Worm (Caenorhabditis elegans) whole organism, young adult: ENCODE results near the gene pho-11.
A peak's percentile ranks its signal among the peaks of the same experiment; 100 is the strongest.

Experiments used
- B0019.2 ChIP-seq: fragments of 200-800 bp; sonication (Bioruptor generic); conservative IDR thresholded peaks from 2 replicates; pipeline ENCODE4 v1.3.6; 2022; ENCODE audit warnings: missing genetic modification reagents, missing genetic modification characterization, missing compliant biosample characterization
- B0336.3 ChIP-seq: fragments of 200-800 bp; sonication (Bioruptor generic); IDR thresholded peaks from 2 replicates; pipeline ENCODE4 v1.3.6; 2022; ENCODE audit warnings: missing genetic modification characterization, missing compliant biosample characterization
- F10E7.11 ChIP-seq: sonication (generic microtip); optimal IDR thresholded peaks from 2 replicates; lab custom pipeline; 2017; ENCODE audit warnings: mild to moderate bottlenecking, missing genetic modification characterization, moderate library complexity, missing compliant biosample characterization
- K11D2.4 ChIP-seq: fragments of 200-800 bp; sonication (Bioruptor generic); IDR thresholded peaks from 2 replicates; pipeline ENCODE4 v1.3.6; 2022; ENCODE audit warnings: missing genetic modification reagents, missing genetic modification characterization, missing compliant biosample characterization
- K12H6.12 ChIP-seq: fragments of 200-800 bp; sonication (Bioruptor generic); optimal IDR thresholded peaks from 2 replicates; lab custom pipeline; 2018; ENCODE audit warnings: mild to moderate bottlenecking, missing genetic modification characterization, missing compliant biosample characterization
- Y53F4B.3 ChIP-seq: fragments of 200-800 bp; sonication (Bioruptor generic); IDR thresholded peaks from 2 replicates; pipeline ENCODE4 v1.3.6; 2022; ENCODE audit warnings: missing genetic modification reagents, missing genetic modification characterization, missing compliant biosample characterization
- Y53G8AR.9 ChIP-seq: fragments of 200-800 bp; sonication (Bioruptor generic); conservative IDR thresholded peaks from 2 replicates; pipeline ENCODE4 v1.3.6; 2022; ENCODE audit warnings: missing genetic modification reagents, missing genetic modification characterization, missing compliant biosample characterization
- Y67H2A.10 ChIP-seq: fragments of 200-800 bp; sonication (Bioruptor generic); conservative IDR thresholded peaks from 2 replicates; pipeline ENCODE4 v1.3.6; 2022; ENCODE audit warnings: missing genetic modification reagents, missing genetic modification characterization, missing compliant biosample characterization
- akir-1 ChIP-seq: fragments of 200-800 bp; sonication (Bioruptor generic); optimal IDR thresholded peaks from 2 replicates; lab custom pipeline; 2018; ENCODE audit warnings: mild to moderate bottlenecking, missing genetic modification characterization, moderate library complexity, missing compliant biosample characterization
- aptf-3 ChIP-seq: fragments of 200-800 bp; sonication (Bioruptor generic); IDR thresholded peaks from 2 replicates; pipeline ENCODE4 v1.3.6; 2022; ENCODE audit warnings: missing genetic modification characterization, missing compliant biosample characterization
- bed-2 ChIP-seq: fragments of 200-800 bp; sonication (Bioruptor generic); IDR thresholded peaks from 2 replicates; pipeline ENCODE4 v1.3.6; 2022; ENCODE audit warnings: missing genetic modification reagents, missing genetic modification characterization, missing compliant biosample characterization
- ccch-3 ChIP-seq: fragments of 200-800 bp; sonication (Bioruptor generic); optimal IDR thresholded peaks from 2 replicates; lab custom pipeline; 2018; ENCODE audit warnings: mild to moderate bottlenecking, missing genetic modification characterization, missing compliant biosample characterization
- cebp-1 ChIP-seq, 2 experiments: fragments of 200-800 bp in 1 of 2; sonication (Bioruptor generic) in 1 of 2; sonication (generic microtip) in 1 of 2; IDR thresholded peaks in 1 of 2; optimal IDR thresholded peaks in 1 of 2; 2 replicates each; pipeline versions ENCODE4 v1.3.6 to Lab custom; 2017 to 2022; ENCODE audit warnings: missing compliant biosample characterization in 2 of 2, missing genetic modification characterization in 2 of 2, mild to moderate bottlenecking in 1 of 2, missing genetic modification reagents in 1 of 2, moderate library complexity in 1 of 2
- cebp-2 ChIP-seq: fragments of 200-800 bp; sonication (Bioruptor generic); IDR thresholded peaks from 2 replicates; pipeline ENCODE4 v1.3.6; 2022; ENCODE audit warnings: missing genetic modification characterization, missing compliant biosample characterization
- ceh-100 ChIP-seq: fragments of 200-800 bp; sonication (Bioruptor generic); IDR thresholded peaks from 2 replicates; pipeline ENCODE4 v1.3.6; 2022; ENCODE audit warnings: missing genetic modification reagents, missing genetic modification characterization, missing compliant biosample characterization
- ceh-79 ChIP-seq: sonication (generic microtip); optimal IDR thresholded peaks from 2 replicates; lab custom pipeline; 2017; ENCODE audit warnings: mild to moderate bottlenecking, missing genetic modification characterization, missing compliant biosample characterization
- chd-7 ChIP-seq: sonication (generic microtip); optimal IDR thresholded peaks from 2 replicates; lab custom pipeline; 2016; ENCODE audit warnings: mild to moderate bottlenecking, missing genetic modification characterization, moderate library complexity, missing compliant biosample characterization
- dox-1 ChIP-seq: fragments of 200-800 bp; sonication (Bioruptor generic); IDR thresholded peaks from 2 replicates; pipeline ENCODE4 v1.3.6; 2022; ENCODE audit warnings: missing genetic modification reagents, missing genetic modification characterization, missing compliant biosample characterization
- dpff-1 ChIP-seq: sonication (generic microtip); optimal IDR thresholded peaks from 2 replicates; lab custom pipeline; 2017; ENCODE audit warnings: mild to moderate bottlenecking, missing genetic modification characterization, missing compliant biosample characterization
- dpl-1 ChIP-seq: fragments of 150-350 bp; optimal IDR thresholded peaks from 2 replicates; lab custom pipeline; 2014; ENCODE audit warnings: missing biosample characterization, missing genetic modification reagents, missing genetic modification characterization
- efl-1 ChIP-seq: fragments of 150-350 bp; optimal IDR thresholded peaks from 2 replicates; lab custom pipeline; 2014; ENCODE audit warnings: missing biosample characterization, missing genetic modification reagents, missing genetic modification characterization
- egrh-3 ChIP-seq: fragments of 200-800 bp; sonication (Bioruptor generic); IDR thresholded peaks from 2 replicates; pipeline ENCODE4 v1.3.6; 2022; ENCODE audit warnings: missing genetic modification reagents, missing genetic modification characterization, missing compliant biosample characterization
- ets-4 ChIP-seq: fragments of 200-800 bp; sonication (Bioruptor generic); optimal IDR thresholded peaks from 2 replicates; lab custom pipeline; 2018; ENCODE audit warnings: mild to moderate bottlenecking, missing genetic modification characterization, missing compliant biosample characterization
- fkh-3 ChIP-seq: sonication (generic microtip); optimal IDR thresholded peaks from 2 replicates; lab custom pipeline; 2016; ENCODE audit warnings: mild to moderate bottlenecking, missing genetic modification characterization, missing compliant biosample characterization
- him-1 ChIP-seq: sonication (generic microtip); optimal IDR thresholded peaks from 2 replicates; lab custom pipeline; 2016; ENCODE audit warnings: missing genotype, missing genetic modification reagents, missing genetic modification characterization, missing compliant biosample characterization
- hlh-26 ChIP-seq: fragments of 200-800 bp; sonication (Bioruptor generic); conservative IDR thresholded peaks from 2 replicates; pipeline ENCODE4 v1.3.6; 2022; ENCODE audit warnings: missing genetic modification reagents, missing genetic modification characterization, missing compliant biosample characterization
- hmg-1.2 ChIP-seq: fragments of 200-800 bp; sonication (Bioruptor generic); IDR thresholded peaks from 2 replicates; pipeline ENCODE4 v1.3.6; 2022; ENCODE audit warnings: missing genetic modification reagents, missing genetic modification characterization, missing compliant biosample characterization
- hrde-1 ChIP-seq: sonication (generic microtip); optimal IDR thresholded peaks from 2 replicates; lab custom pipeline; 2016; ENCODE audit warnings: missing genetic modification characterization, mild to moderate bottlenecking, missing compliant biosample characterization, moderate library complexity, missing genotype, missing genetic modification reagents, borderline replicate concordance
- let-526 ChIP-seq: fragments of 200-800 bp; sonication (Bioruptor generic); IDR thresholded peaks from 2 replicates; pipeline ENCODE4 v1.3.6; 2022; ENCODE audit warnings: missing genetic modification reagents, missing genetic modification characterization, missing compliant biosample characterization
- let-607 ChIP-seq, 2 experiments: fragments of 200-800 bp in 1 of 2; sonication (Bioruptor generic) in 1 of 2; sonication (generic microtip) in 1 of 2; optimal IDR thresholded peaks; 2 replicates each; lab custom pipeline; 2016 to 2018; ENCODE audit warnings: mild to moderate bottlenecking in 2 of 2, missing compliant biosample characterization in 2 of 2, missing genetic modification characterization in 2 of 2, moderate library complexity in 2 of 2, missing genotype in 1 of 2
- lin-26 ChIP-seq: fragments of 200-800 bp; sonication (Bioruptor generic); IDR thresholded peaks from 2 replicates; pipeline ENCODE4 v1.3.6; 2022; ENCODE audit warnings: missing genetic modification reagents, missing genetic modification characterization, missing compliant biosample characterization
- lin-40 ChIP-seq: sonication (generic microtip); optimal IDR thresholded peaks from 2 replicates; lab custom pipeline; 2016; ENCODE audit warnings: missing genetic modification characterization, mild to moderate bottlenecking, missing compliant biosample characterization, missing genotype, missing genetic modification reagents
- lin-54 ChIP-seq: fragments of 200-800 bp; sonication (Bioruptor generic); optimal IDR thresholded peaks from 2 replicates; lab custom pipeline; 2018; ENCODE audit warnings: mild to moderate bottlenecking, missing genetic modification characterization, missing compliant biosample characterization
- mel-28 ChIP-seq: sonication (generic microtip); optimal IDR thresholded peaks from 2 replicates; lab custom pipeline; 2016; ENCODE audit warnings: borderline replicate concordance, mild to moderate bottlenecking, missing genetic modification characterization, missing compliant biosample characterization
- nhr-179 ChIP-seq: sonication (generic microtip); optimal IDR thresholded peaks from 2 replicates; lab custom pipeline; 2016; ENCODE audit warnings: mild to moderate bottlenecking, missing genetic modification characterization, missing compliant biosample characterization
- nhr-90 ChIP-seq: sonication (generic microtip); optimal IDR thresholded peaks from 2 replicates; lab custom pipeline; 2016; ENCODE audit warnings: missing genotype, mild to moderate bottlenecking, missing genetic modification characterization, missing compliant biosample characterization
- rcor-1 ChIP-seq: fragments of 200-800 bp; sonication (Bioruptor generic); IDR thresholded peaks from 2 replicates; pipeline ENCODE4 v1.3.6; 2022; ENCODE audit warnings: missing genetic modification reagents, missing genetic modification characterization, missing compliant biosample characterization
- rpc-1 ChIP-seq, 2 experiments: fragments of 150-350 bp in 1 of 2; sonication (generic microtip) in 1 of 2; optimal IDR thresholded peaks; 2 replicates each; lab custom pipeline; 2014 to 2018; ENCODE audit warnings: missing biosample characterization in 1 of 2, missing genetic modification characterization in 1 of 2, missing genetic modification reagents in 1 of 2, missing genotype in 1 of 2
- sea-2 ChIP-seq: fragments of 200-800 bp; sonication (Bioruptor generic); IDR thresholded peaks from 2 replicates; pipeline ENCODE4 v1.3.6; 2022; ENCODE audit warnings: missing genetic modification characterization, missing compliant biosample characterization
- snpc-1.1 ChIP-seq: sonication (generic microtip); optimal IDR thresholded peaks from 2 replicates; lab custom pipeline; 2017; ENCODE audit warnings: missing genetic modification characterization, mild to moderate bottlenecking, missing compliant biosample characterization, antibody characterized with exemption, moderate library complexity, missing genotype, missing genetic modification reagents; ENCODE audit not compliant: insufficient read depth
- snpc-1.3 ChIP-seq: sonication (generic microtip); optimal IDR thresholded peaks from 2 replicates; lab custom pipeline; 2017; ENCODE audit warnings: missing genetic modification characterization, mild to moderate bottlenecking, missing compliant biosample characterization, antibody characterized with exemption, moderate library complexity, missing genotype, missing genetic modification reagents; ENCODE audit not compliant: insufficient read depth
- snpc-3.4 ChIP-seq: sonication (generic microtip); optimal IDR thresholded peaks from 2 replicates; lab custom pipeline; 2017; ENCODE audit warnings: missing genetic modification characterization, mild to moderate bottlenecking, missing compliant biosample characterization, antibody characterized with exemption, moderate library complexity, missing genotype, missing genetic modification reagents
- tlf-1 ChIP-seq: fragments of 200-800 bp; sonication (Bioruptor generic); optimal IDR thresholded peaks from 2 replicates; lab custom pipeline; 2018; ENCODE audit warnings: mild to moderate bottlenecking, missing genetic modification characterization, missing compliant biosample characterization
- zfh-2 ChIP-seq: fragments of 200-800 bp; sonication (Bioruptor generic); conservative IDR thresholded peaks from 2 replicates; pipeline ENCODE4 v1.3.6; 2022; ENCODE audit warnings: missing genetic modification reagents, missing genetic modification characterization, missing compliant biosample characterization
- ztf-25 ChIP-seq: fragments of 200-800 bp; sonication (Bioruptor generic); IDR thresholded peaks from 2 replicates; pipeline ENCODE4 v1.3.6; 2022; ENCODE audit warnings: missing genetic modification reagents, missing genetic modification characterization, missing compliant biosample characterization
- ztf-26 ChIP-seq: sonication (generic microtip); optimal IDR thresholded peaks from 2 replicates; lab custom pipeline; 2017; ENCODE audit warnings: missing genetic modification characterization, missing compliant biosample characterization
- ztf-3 ChIP-seq: fragments of 200-800 bp; sonication (Bioruptor generic); optimal IDR thresholded peaks from 2 replicates; lab custom pipeline; 2018; ENCODE audit warnings: mild to moderate bottlenecking, missing genetic modification characterization, missing compliant biosample characterization

Gene pho-11

DNA sequence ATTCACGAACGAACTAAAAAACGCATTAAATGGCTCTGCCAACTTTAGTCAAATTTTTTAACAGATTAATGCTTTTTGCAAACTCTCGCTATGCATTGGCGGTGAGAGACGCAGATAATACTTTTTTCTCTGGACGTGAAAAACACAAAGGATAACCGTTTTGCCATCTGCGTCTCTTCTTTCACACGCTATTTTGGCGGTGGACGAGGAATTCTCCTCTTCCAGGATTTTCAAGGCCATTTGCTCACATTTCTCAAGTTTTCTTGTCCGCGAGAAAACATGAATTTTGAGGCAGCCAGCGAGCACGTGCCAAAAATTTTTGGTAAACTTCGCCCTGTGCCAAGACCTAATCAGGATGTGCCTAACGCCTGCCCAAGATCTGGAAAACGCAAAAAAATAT lies 637 bp upstream of the pho-11 start (continued):
- no peak for TF ChIP-seq rcor-1 (GFP tag; lab: Robert Waterston, UW)
- TF ChIP-seq egrh-3 (GFP tag; lab: Robert Waterston, UW): no peak
- TF ChIP-seq ztf-3 (GFP tag; lab: Kevin White, UChicago): no peak
- TF ChIP-seq ceh-100 (GFP tag; lab: Robert Waterston, UW): no peak
- no peak for TF ChIP-seq F10E7.11 (tag; lab: Kevin White, UChicago)
- peak; percentile 7 for TF ChIP-seq hrde-1
- TF ChIP-seq chd-7 (tag; lab: Kevin White, UChicago): no peak
- TF ChIP-seq cebp-1 (GFP tag; IDR thresholded peaks at IDR 0.05; lab: Robert Waterston, UW): no peak
- TF ChIP-seq cebp-1 (tag; optimal IDR thresholded peaks at IDR 0.05; lab: Kevin White, UChicago): peak; percentile 43
- no peak for TF ChIP-seq ccch-3
- TF ChIP-seq ets-4 (GFP tag; lab: Kevin White, UChicago): no peak
- no peak for TF ChIP-seq B0336.3 (GFP tag; lab: Robert Waterston, UW)
- TF ChIP-seq K12H6.12 (tag; lab: Kevin White, UChicago): peak; percentile 12
- 0 out of 2 replicates have a peak, but pooled peaks have one; percentile 20 for TF ChIP-seq zfh-2
- TF ChIP-seq him-1: peak; percentile 45
- no peak for TF ChIP-seq Y53G8AR.9
- TF ChIP-seq dox-1 (GFP tag; lab: Robert Waterston, UW): peak; percentile 42; the same call in 1 of the 2 replicates
- no peak for TF ChIP-seq cebp-2 (GFP tag; lab: Robert Waterston, UW)
- TF ChIP-seq akir-1 (GFP tag; lab: Kevin White, UChicago): no peak
- no peak for TF ChIP-seq lin-40 (tag; lab: Kevin White, UChicago)
- no peak for TF ChIP-seq let-607 (tag; optimal IDR thresholded peaks at IDR 0.05; lab: Kevin White, UChicago)
- TF ChIP-seq snpc-1.3: no peak
- no peak for TF ChIP-seq rpc-1 (optimal IDR thresholded peaks at IDR 0.05; lab: Kevin White, UChicago)
- TF ChIP-seq rpc-1 (tag; optimal IDR thresholded peaks at IDR 0.05; lab: Kevin White, UChicago): no peak
- peak; percentile 87 for TF ChIP-seq hmg-1.2 (GFP tag; lab: Robert Waterston, UW)
- TF ChIP-seq dpff-1 (tag; lab: Kevin White, UChicago): no peak
- TF ChIP-seq Y53F4B.3 (GFP tag; lab: Robert Waterston, UW): no peak
- no peak for TF ChIP-seq nhr-90
- no peak for TF ChIP-seq aptf-3
- TF ChIP-seq lin-54 (GFP tag; lab: Kevin White, UChicago): peak; percentile 39
- TF ChIP-seq ceh-79 (tag; lab: Kevin White, UChicago): no peak
- no peak for TF ChIP-seq ztf-26 (tag; lab: Kevin White, UChicago)
- TF ChIP-seq ztf-25 (GFP tag; lab: Robert Waterston, UW): no peak
- no peak for TF ChIP-seq fkh-3
- TF ChIP-seq hlh-26: no peak
- no peak for TF ChIP-seq mel-28 (tag; lab: Kevin White, UChicago)
- TF ChIP-seq bed-2 (GFP tag; lab: Robert Waterston, UW): 0 out of 2 replicates have a peak, but pooled peaks have one; percentile 37
- TF ChIP-seq snpc-1.1: no peak
- TF ChIP-seq let-526 (GFP tag; lab: Robert Waterston, UW): no peak
- no peak for TF ChIP-seq dpl-1 (GFP tag; lab: Kevin White, UChicago)
- TF ChIP-seq snpc-3.4: no peak
- TF ChIP-seq B0019.2 (GFP tag; lab: Robert Waterston, UW): no peak
- TF ChIP-seq nhr-179 (tag; lab: Kevin White, UChicago): no peak
- TF ChIP-seq sea-2: no peak
- no peak for TF ChIP-seq tlf-1 (GFP tag; lab: Kevin White, UChicago)
- TF ChIP-seq efl-1 (GFP tag; lab: Kevin White, UChicago): no peak
- TF ChIP-seq K11D2.4: 0 out of 2 replicates have a peak, but pooled peaks have one; percentile 31
- no peak for TF ChIP-seq lin-26
- no peak for TF ChIP-seq Y67H2A.10
